Worm (Caenorhabditis elegans): ENCODE results near the gene syx-2.

- TF ChIP-seq fkh-10 (GFP tag; optimal IDR thresholded peaks at IDR 0.05) (no peak), ceh-48 (tag; optimal IDR thresholded peaks at IDR 0.05) (no peak), dve-1 (tag; optimal IDR thresholded peaks at IDR 0.05) (no peak), ama-1 (optimal IDR thresholded peaks at IDR 0.05) (no peak), unc-55 (GFP tag; optimal IDR thresholded peaks at IDR 0.05) (no peak), che-1 (tag; optimal IDR thresholded peaks at IDR 0.05) (no peak), odd-2 (tag; optimal IDR thresholded peaks at IDR 0.05) (no peak), unc-3 (GFP tag; conservative IDR thresholded peaks at IDR 0.05) (no peak), unc-3 (tag; optimal IDR thresholded peaks at IDR 0.05) (no peak), T23F11.4 (GFP tag; optimal IDR thresholded peaks at IDR 0.05) (no peak), nfya-1 (tag; optimal IDR thresholded peaks at IDR 0.05) (no peak), elt-4 (tag; optimal IDR thresholded peaks at IDR 0.05) (no peak), pax-1 (tag; optimal IDR thresholded peaks at IDR 0.05) (no peak), ceh-18 (tag; optimal IDR thresholded peaks at IDR 0.05) (no peak)
Measured at ce11 chrX:13929534-13929933, 30.4 kb upstream of the syx-2 start, which contains the start of gene meg-1.

Data from whole organism, late embryonic.